Worm (Caenorhabditis elegans) whole organism, early embryonic: ENCODE measurements around the gene lin-38.

Experiments used
- F13C5.2 ChIP-seq: sonication (generic microtip); optimal IDR thresholded peaks from 2 replicates; lab custom pipeline; 2017; ENCODE audit warnings: mild to moderate bottlenecking, missing genetic modification characterization, inconsistent platforms, missing compliant biosample characterization
- aly-1 ChIP-seq: sonication (generic microtip); optimal IDR thresholded peaks from 2 replicates; lab custom pipeline; 2016; ENCODE audit warnings: missing genetic modification characterization, missing compliant biosample characterization
- ama-1 ChIP-seq: fragments of 150-350 bp; optimal IDR thresholded peaks from 2 replicates; lab custom pipeline; 2014
- flt-1 ChIP-seq: fragments of 200-800 bp; sonication (Bioruptor generic); IDR thresholded peaks from 2 replicates; pipeline ENCODE4 v1.3.6; 2022; ENCODE audit warnings: missing genetic modification characterization, missing compliant biosample characterization
- hmbx-1 ChIP-seq: sonication (generic microtip); optimal IDR thresholded peaks from 2 replicates; lab custom pipeline; 2016; ENCODE audit warnings: mild to moderate bottlenecking, missing genetic modification characterization, missing compliant biosample characterization
- pes-1 ChIP-seq: fragments of 200-800 bp; sonication (Bioruptor generic); IDR thresholded peaks from 2 replicates; pipeline ENCODE4 v1.3.6; 2022; ENCODE audit warnings: missing genetic modification reagents, missing genetic modification characterization, missing compliant biosample characterization
- scrt-1 ChIP-seq: fragments of 200-800 bp; sonication (Bioruptor generic); IDR thresholded peaks from 2 replicates; pipeline ENCODE4 v1.3.6; 2022; ENCODE audit warnings: missing genetic modification characterization, missing compliant biosample characterization
- sea-1 ChIP-seq: fragments of 200-800 bp; sonication (Bioruptor generic); conservative IDR thresholded peaks from 2 replicates; pipeline ENCODE4 v1.3.6; 2022; ENCODE audit warnings: missing genetic modification characterization, missing compliant biosample characterization
- tbx-11 ChIP-seq: fragments of 200-800 bp; sonication (Bioruptor generic); IDR thresholded peaks from 2 replicates; pipeline ENCODE4 v1.3.6; 2022; ENCODE audit warnings: missing genetic modification characterization, missing compliant biosample characterization
- tbx-37 ChIP-seq: fragments of 200-800 bp; sonication (Bioruptor generic); conservative IDR thresholded peaks from 2 replicates; pipeline ENCODE4 v1.3.6; 2022; ENCODE audit warnings: missing genetic modification reagents, missing genetic modification characterization, missing compliant biosample characterization
- tra-4 ChIP-seq: sonication (generic microtip); optimal IDR thresholded peaks from 2 replicates; lab custom pipeline; 2017; ENCODE audit warnings: missing genetic modification characterization, missing compliant biosample characterization

ce11 chrII:13547545-13547944 lies 28.2 kb upstream of the lin-38 start, which contains the start of gene ddl-2:
- TF ChIP-seq flt-1 (GFP tag; lab: Robert Waterston, UW) (no peak), ama-1 (lab: Kevin White, UChicago) (no peak), aly-1 (no peak), scrt-1 (GFP tag; lab: Robert Waterston, UW) (no peak), tbx-11 (no peak), sea-1 (GFP tag; lab: Robert Waterston, UW) (no peak), F13C5.2 (tag; lab: Kevin White, UChicago) (no peak), tra-4 (tag; lab: Kevin White, UChicago) (no peak), pes-1 (GFP tag; lab: Robert Waterston, UW) (no peak), tbx-37 (GFP tag; lab: Robert Waterston, UW) (no peak), hmbx-1 (tag; lab: Kevin White, UChicago) (no peak)
